Fruit fly (Drosophila melanogaster) whole organism, pupa: ENCODE results near the gene CG45011.

ENCODE experiments used
- CG10348 ChIP-seq: fragments of 200-800 bp; sonication (Bioruptor generic); IDR thresholded peaks from 2 replicates; pipeline ENCODE4 v1.3.6; 2022; ENCODE audit warnings: missing biosample characterization, missing genetic modification characterization
- CG12605 ChIP-seq: fragments of 200-800 bp; sonication (Bioruptor generic); IDR thresholded peaks from 2 replicates; pipeline ENCODE4 v1.3.6; 2022; ENCODE audit warnings: missing biosample characterization, missing genetic modification characterization
- CG4496 ChIP-seq: fragments of 200-800 bp; sonication (Bioruptor generic); IDR thresholded peaks from 3 replicates; pipeline ENCODE4 v1.3.6; 2022; ENCODE audit warnings: missing biosample characterization, missing genetic modification characterization
- CG8159 ChIP-seq: fragments of 200-800 bp; sonication (Bioruptor generic); optimal IDR thresholded peaks from 3 replicates; lab custom pipeline; 2018; ENCODE audit warnings: missing biosample characterization, mild to moderate bottlenecking, missing genetic modification characterization, moderate library complexity
- D1 ChIP-seq: fragments of 200-800 bp; sonication (Bioruptor generic); optimal IDR thresholded peaks from 2 replicates; lab custom pipeline; 2018; ENCODE audit warnings: missing biosample characterization, mild to moderate bottlenecking, missing genetic modification characterization, moderate library complexity
- Ets98B ChIP-seq: fragments of 200-800 bp; sonication (Bioruptor generic); IDR thresholded peaks from 2 replicates; pipeline ENCODE4 v1.3.6; 2022; ENCODE audit warnings: missing biosample characterization, missing genetic modification characterization
- Snoo ChIP-seq: fragments of 200-800 bp; sonication (Bioruptor generic); optimal IDR thresholded peaks from 3 replicates; lab custom pipeline; 2017; ENCODE audit warnings: missing biosample characterization, mild to moderate bottlenecking, missing genetic modification characterization, inconsistent platforms
- fd96Ca ChIP-seq: fragments of 200-800 bp; sonication (Bioruptor generic); IDR thresholded peaks from 3 replicates; pipeline ENCODE4 v1.3.6; 2022; ENCODE audit warnings: missing biosample characterization, missing genetic modification characterization

dm6 chr2L:11789690-11790089, 44.2 kb upstream of the CG45011 start, which contains the start of gene CG14932:
- TF ChIP-seq Ets98B (no peak), CG10348 (GFP tag; lab: Robert Waterston, UW) (no peak), CG12605 (GFP tag; lab: Robert Waterston, UW) (no peak), fd96Ca (GFP tag; lab: Robert Waterston, UW) (no peak), CG4496 (GFP tag; lab: Robert Waterston, UW) (no peak), D1 (tag; lab: Kevin White, UChicago) (no peak), CG8159 (tag; lab: Kevin White, UChicago) (no peak), Snoo (no peak)
